Fruit fly (Drosophila melanogaster): ENCODE data around the gene Pgm1.
A peak's percentile ranks its signal among the peaks of the same experiment; 100 is the strongest.

dm6 chr3L:16165356-16166168 lies 37.2 kb upstream of the Pgm1 start:
- TF ChIP-seq CG8301 (tag; optimal IDR thresholded peaks at IDR 0.05) (no peak), D1 (tag; optimal IDR thresholded peaks at IDR 0.05) (no peak), EcR (GFP tag; optimal IDR thresholded peaks at IDR 0.05) (no peak), CG17806 (tag; optimal IDR thresholded peaks at IDR 0.05) (no peak), fd96Ca (GFP tag; IDR thresholded peaks at IDR 0.05) (no peak; the same call in 2 of the 3 replicates), CG4496 (GFP tag; IDR thresholded peaks at IDR 0.05) (0 out of 3 replicates have a peak, but pooled peaks have one; percentile 33), CG9948 (tag; optimal IDR thresholded peaks at IDR 0.05) (no peak), CG32121 (GFP tag; IDR thresholded peaks at IDR 0.05) (0 out of 2 replicates have a peak, but pooled peaks have one; percentile 33), CG15710 (tag; optimal IDR thresholded peaks at IDR 0.05) (no peak), CG12605 (GFP tag; IDR thresholded peaks at IDR 0.05) (no peak)

Data from whole organism, pupa.